Worm (Caenorhabditis elegans) whole organism, L3 larva: ENCODE data around the gene F46H5.7.

ENCODE experiments used
- ama-1 ChIP-seq: fragments of 150-350 bp; optimal IDR thresholded peaks from 2 replicates; lab custom pipeline; 2018
- ceh-28 ChIP-seq: fragments of 150-350 bp; optimal IDR thresholded peaks from 2 replicates; lab custom pipeline; 2014; ENCODE audit warnings: missing biosample characterization, missing genetic modification reagents, missing genetic modification characterization
- ceh-82 ChIP-seq: fragments of 150-350 bp; optimal IDR thresholded peaks from 2 replicates; lab custom pipeline; 2014; ENCODE audit warnings: missing biosample characterization, missing genetic modification characterization
- ceh-9 ChIP-seq: sonication (generic microtip); optimal IDR thresholded peaks from 2 replicates; lab custom pipeline; 2018; ENCODE audit warnings: missing biosample characterization, missing genetic modification characterization
- daf-12 ChIP-seq: fragments of 150-350 bp; optimal IDR thresholded peaks from 2 replicates; lab custom pipeline; 2014; ENCODE audit warnings: missing biosample characterization, missing genetic modification reagents, missing genetic modification characterization
- egl-5 ChIP-seq: fragments of 150-350 bp; optimal IDR thresholded peaks from 2 replicates; lab custom pipeline; 2017; ENCODE audit warnings: missing biosample characterization, missing genetic modification reagents, missing genetic modification characterization, inconsistent platforms
- elt-1 ChIP-seq: fragments of 150-350 bp; optimal IDR thresholded peaks from 2 replicates; lab custom pipeline; 2014; ENCODE audit warnings: missing biosample characterization, missing genetic modification characterization
- elt-2 ChIP-seq: sonication (generic microtip); optimal IDR thresholded peaks from 2 replicates; lab custom pipeline; 2016; ENCODE audit warnings: missing genetic modification reagents, mild to moderate bottlenecking, missing genetic modification characterization, missing compliant biosample characterization
- elt-3 ChIP-seq, 3 experiments: fragments of 150-350 bp in 1 of 3; sonication (generic microtip) in 2 of 3; optimal IDR thresholded peaks; 2 replicates in 2 of 3; 4 replicates in 1 of 3; lab custom pipeline; 2014 to 2017; ENCODE audit warnings: missing biosample characterization in 3 of 3, missing genetic modification characterization in 3 of 3
- eor-1 ChIP-seq, 2 experiments: fragments of 150-350 bp; optimal IDR thresholded peaks; 2 replicates each; lab custom pipeline; 2014 to 2018; ENCODE audit warnings: missing biosample characterization in 2 of 2, missing genetic modification characterization in 2 of 2
- fkh-10 ChIP-seq: sonication (generic microtip); optimal IDR thresholded peaks from 2 replicates; lab custom pipeline; 2017; ENCODE audit warnings: missing biosample characterization, missing genetic modification reagents, missing genetic modification characterization
- fos-1 ChIP-seq: fragments of 150-350 bp; optimal IDR thresholded peaks from 2 replicates; lab custom pipeline; 2014; ENCODE audit warnings: missing biosample characterization, missing genetic modification characterization
- hmg-11 ChIP-seq: sonication (generic microtip); optimal IDR thresholded peaks from 2 replicates; lab custom pipeline; 2016; ENCODE audit warnings: missing genetic modification characterization, missing compliant biosample characterization
- lin-15B ChIP-seq: fragments of 150-350 bp; optimal IDR thresholded peaks from 2 replicates; lab custom pipeline; 2014; ENCODE audit warnings: missing biosample characterization, missing genetic modification characterization
- lin-39 ChIP-seq: fragments of 150-350 bp; optimal IDR thresholded peaks from 2 replicates; lab custom pipeline; 2018; ENCODE audit warnings: missing biosample characterization, missing genetic modification reagents, missing genetic modification characterization
- lsy-12 ChIP-seq: sonication (generic microtip); optimal IDR thresholded peaks from 2 replicates; lab custom pipeline; 2016; ENCODE audit warnings: mild to moderate bottlenecking, missing genetic modification characterization, missing compliant biosample characterization
- mdl-1 ChIP-seq: fragments of 150-350 bp; optimal IDR thresholded peaks from 2 replicates; lab custom pipeline; 2014; ENCODE audit warnings: missing biosample characterization, missing genetic modification characterization
- mml-1 ChIP-seq: fragments of 150-350 bp; sonication (generic microtip); optimal IDR thresholded peaks from 3 replicates; lab custom pipeline; 2014; ENCODE audit warnings: missing biosample characterization, missing genetic modification characterization
- nhr-11 ChIP-seq: fragments of 150-350 bp; optimal IDR thresholded peaks from 2 replicates; lab custom pipeline; 2014; ENCODE audit warnings: missing biosample characterization, missing genetic modification characterization
- nhr-12 ChIP-seq: fragments of 150-350 bp; optimal IDR thresholded peaks from 2 replicates; lab custom pipeline; 2014; ENCODE audit warnings: missing biosample characterization, missing genetic modification characterization
- nhr-23 ChIP-seq: fragments of 150-350 bp; optimal IDR thresholded peaks from 2 replicates; lab custom pipeline; 2014; ENCODE audit warnings: missing biosample characterization, missing genetic modification reagents, missing genetic modification characterization
- nhr-237 ChIP-seq: fragments of 150-350 bp; optimal IDR thresholded peaks from 2 replicates; lab custom pipeline; 2014; ENCODE audit warnings: missing biosample characterization, missing genetic modification characterization
- nhr-28 ChIP-seq: fragments of 150-350 bp; optimal IDR thresholded peaks from 2 replicates; lab custom pipeline; 2014; ENCODE audit warnings: missing biosample characterization, missing genetic modification characterization
- nhr-43 ChIP-seq: sonication (generic microtip); optimal IDR thresholded peaks from 2 replicates; lab custom pipeline; 2016; ENCODE audit warnings: mild to moderate bottlenecking, missing genetic modification characterization, missing compliant biosample characterization; ENCODE audit not compliant: poor library complexity, severe bottlenecking
- nhr-67 ChIP-seq: fragments of 150-350 bp; optimal IDR thresholded peaks from 2 replicates; lab custom pipeline; 2014; ENCODE audit warnings: missing biosample characterization, missing genetic modification characterization
- nhr-76 ChIP-seq: fragments of 150-350 bp; sonication (generic microtip); optimal IDR thresholded peaks from 5 replicates; lab custom pipeline; 2014; ENCODE audit warnings: missing biosample characterization, missing genetic modification characterization
- pqm-1 ChIP-seq: fragments of 150-350 bp; optimal IDR thresholded peaks from 2 replicates; lab custom pipeline; 2017; ENCODE audit warnings: missing biosample characterization, missing genetic modification characterization, inconsistent platforms
- sea-2 ChIP-seq: fragments of 150-350 bp; sonication (generic microtip); optimal IDR thresholded peaks from 4 replicates; lab custom pipeline; 2014; ENCODE audit warnings: missing biosample characterization, missing genetic modification reagents, missing genetic modification characterization
- skn-1 ChIP-seq: fragments of 150-350 bp; optimal IDR thresholded peaks from 2 replicates; lab custom pipeline; 2014; ENCODE audit warnings: missing biosample characterization, missing genetic modification characterization
- tbx-2 ChIP-seq: sonication (generic microtip); optimal IDR thresholded peaks from 2 replicates; lab custom pipeline; 2016; ENCODE audit warnings: mild to moderate bottlenecking, missing genetic modification characterization, missing compliant biosample characterization
- unc-39 ChIP-seq: sonication (generic microtip); optimal IDR thresholded peaks from 4 replicates; lab custom pipeline; 2017; ENCODE audit warnings: missing biosample characterization, missing genetic modification characterization
- unc-62 ChIP-seq: fragments of 150-350 bp; sonication (generic microtip); optimal IDR thresholded peaks from 4 replicates; lab custom pipeline; 2014; ENCODE audit warnings: missing biosample characterization, missing genetic modification reagents, missing genetic modification characterization
- zag-1 ChIP-seq: fragments of 150-350 bp; optimal IDR thresholded peaks from 2 replicates; lab custom pipeline; 2014; ENCODE audit warnings: missing biosample characterization, missing genetic modification characterization
- ztf-11 ChIP-seq: fragments of 150-350 bp; optimal IDR thresholded peaks from 2 replicates; lab custom pipeline; 2014; ENCODE audit warnings: missing biosample characterization, missing genetic modification characterization
- ztf-4 ChIP-seq: fragments of 150-350 bp; optimal IDR thresholded peaks from 2 replicates; lab custom pipeline; 2014; ENCODE audit warnings: missing biosample characterization, missing genetic modification characterization

F46H5.7 gene

DNA sequence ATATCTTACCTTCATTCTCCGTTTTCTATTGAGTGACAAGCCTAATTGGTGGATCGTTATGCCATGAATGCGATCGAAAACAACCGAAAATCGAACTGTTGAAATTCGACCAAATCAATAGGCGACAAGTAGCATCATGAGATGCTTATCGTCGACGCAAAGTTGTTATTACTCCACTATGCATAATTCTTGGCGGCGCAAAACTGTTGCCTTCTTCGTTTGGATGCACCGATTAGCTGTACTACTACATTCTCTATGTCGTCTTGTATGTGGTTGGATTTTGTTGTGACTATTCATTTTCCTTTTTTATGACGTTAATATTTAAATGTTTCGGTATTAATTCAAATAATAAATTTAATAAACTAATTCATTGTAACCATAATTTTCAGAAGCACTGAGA is 29.2 kb upstream of the F46H5.7 start, which contains the start of gene F46H5.11:
F46H5.11 (minus strand) TSS at position 101 of the 400 bp plus-strand sequence.
- no peak for TF ChIP-seq elt-2 (tag; lab: Kevin White, UChicago)
- TF ChIP-seq nhr-237 (tag; lab: Kevin White, UChicago) = no peak
- TF ChIP-seq fkh-10 (GFP tag; lab: Kevin White, UChicago) = no peak
- no peak for TF ChIP-seq pqm-1
- TF ChIP-seq sea-2 = no peak
- no peak for TF ChIP-seq tbx-2 (tag; lab: Kevin White, UChicago)
- TF ChIP-seq skn-1 (tag; lab: Kevin White, UChicago) = no peak
- TF ChIP-seq, all 47 proteins: peak for 0

DNA sequence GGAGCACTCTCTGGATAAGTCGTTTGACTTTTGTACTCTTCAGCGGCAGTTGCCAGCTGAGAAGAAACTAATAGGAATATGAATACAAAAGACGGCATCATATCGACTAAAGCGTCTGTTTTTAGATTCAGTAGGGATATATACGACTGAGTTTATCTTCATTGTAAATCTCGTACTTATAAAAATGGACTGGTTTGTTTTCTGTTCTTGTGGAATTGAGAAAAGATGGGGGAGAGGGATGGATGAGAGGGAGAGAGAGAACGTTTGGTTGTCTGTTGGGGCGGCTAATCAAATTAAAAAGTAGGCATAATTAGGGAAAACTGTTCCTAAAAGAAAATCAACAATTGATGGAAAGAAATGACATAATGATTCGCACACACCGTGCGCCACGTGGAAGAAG is 26.6 kb upstream of the F46H5.7 start, which contains the start of gene grd-7:
grd-7 (minus strand) TSS at position 101 of the 400 bp plus-strand sequence.
- TF ChIP-seq mml-1 (tag; lab: Kevin White, UChicago) (no peak), ztf-4 (tag; lab: Kevin White, UChicago) (no peak), elt-3 (tag; optimal IDR thresholded peaks at IDR 0.05; lab: Kevin White, UChicago) (no peak), mdl-1 (tag; lab: Kevin White, UChicago) (no peak), ceh-9 (tag; lab: Kevin White, UChicago) (no peak), fos-1 (tag; lab: Kevin White, UChicago) (no peak), unc-62 (GFP tag; lab: Kevin White, UChicago) (no peak), ceh-82 (no peak), hmg-11 (no peak), sea-2 (no peak), zag-1 (no peak), nhr-28 (tag; lab: Kevin White, UChicago) (no peak), nhr-11 (tag; lab: Kevin White, UChicago) (no peak), ceh-28 (tag; lab: Kevin White, UChicago) (no peak), fkh-10 (GFP tag; lab: Kevin White, UChicago) (no peak), nhr-12 (tag; lab: Kevin White, UChicago) (no peak)

DNA sequence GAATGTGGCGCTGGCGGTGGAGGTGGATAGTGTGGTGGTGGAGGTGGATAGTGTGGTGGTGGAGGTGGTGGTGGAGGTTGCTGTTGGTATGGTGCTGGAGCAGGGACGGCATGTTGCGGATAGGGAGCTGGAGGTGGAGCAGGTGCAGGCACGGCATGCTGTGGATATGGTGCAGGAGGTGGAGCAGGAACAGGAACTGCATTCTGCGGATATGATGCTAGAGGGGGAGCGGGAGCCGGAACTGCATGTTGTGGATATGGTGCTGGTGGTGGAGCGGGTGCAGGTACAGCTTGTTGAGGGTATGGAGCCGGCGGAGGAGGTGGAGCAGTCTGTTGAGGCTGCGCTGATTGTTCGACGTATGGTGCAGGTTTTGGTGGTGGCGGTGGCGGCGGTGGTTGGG is 26.2 kb upstream of the F46H5.7 start:
- TF ChIP-seq ztf-11 (no peak), nhr-12 (tag; lab: Kevin White, UChicago) (no peak), ama-1 (lab: Kevin White, UChicago) (no peak), unc-62 (GFP tag; lab: Kevin White, UChicago) (no peak), egl-5 (no peak), nhr-11 (tag; lab: Kevin White, UChicago) (no peak), lsy-12 (no peak), lin-15B (tag; lab: Kevin White, UChicago) (no peak), nhr-67 (tag; lab: Kevin White, UChicago) (no peak), pqm-1 (no peak), nhr-237 (tag; lab: Kevin White, UChicago) (no peak), elt-3 (tag; optimal IDR thresholded peaks at IDR 0.05; lab: Kevin White, UChicago) (no peak), nhr-76 (tag; lab: Kevin White, UChicago) (no peak), nhr-23 (no peak), ceh-28 (tag; lab: Kevin White, UChicago) (no peak), daf-12 (no peak), lin-39 (tag; lab: Kevin White, UChicago) (no peak), elt-1 (no peak), ceh-82 (no peak)

DNA sequence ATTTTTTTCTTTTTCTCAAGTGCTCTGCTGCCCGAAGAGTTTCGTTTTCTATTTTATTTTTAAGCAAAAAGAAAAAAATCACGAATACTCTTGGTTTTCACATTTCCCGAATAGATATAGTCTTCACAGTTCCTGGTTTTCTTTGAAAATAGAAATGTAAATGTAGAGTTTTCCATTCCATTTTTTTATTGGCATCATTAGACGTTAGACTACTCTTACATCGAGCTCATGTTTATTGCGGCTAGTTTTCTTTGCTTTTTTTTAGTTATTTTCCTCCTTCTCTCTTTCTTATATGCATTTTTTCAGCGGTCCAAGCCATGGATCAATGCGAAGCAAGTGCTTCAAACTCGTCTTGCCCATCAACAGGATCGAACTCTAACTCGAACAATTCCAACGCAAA is 22.6 kb upstream of the F46H5.7 start, which contains the start of gene F46H5.2:
F46H5.2 (plus strand) TSS at position 301 of the 400 bp plus-strand sequence.
- TF ChIP-seq tbx-2 (tag; lab: Kevin White, UChicago) (no peak), nhr-43 (tag; lab: Kevin White, UChicago) (no peak), sea-2 (no peak), eor-1 (tag; optimal IDR thresholded peaks at IDR 0.05; lab: Kevin White, UChicago) (no peak), fos-1 (tag; lab: Kevin White, UChicago) (no peak), elt-1 (no peak), ceh-28 (tag; lab: Kevin White, UChicago) (no peak), egl-5 (no peak), fkh-10 (GFP tag; lab: Kevin White, UChicago) (no peak), unc-39 (tag; lab: Kevin White, UChicago) (no peak), ztf-11 (no peak), ztf-4 (tag; lab: Kevin White, UChicago) (no peak), zag-1 (no peak), ceh-9 (tag; lab: Kevin White, UChicago) (no peak)
